Worm (Caenorhabditis elegans) whole organism, mixed stage, embryonic: ENCODE results near the gene F35E12.6.

Source experiments
- bed-3 ChIP-seq: fragments of 200-800 bp; sonication (Bioruptor generic); optimal IDR thresholded peaks from 3 replicates; lab custom pipeline; 2018; ENCODE audit warnings: mild to moderate bottlenecking, missing genetic modification characterization, moderate library complexity, missing compliant biosample characterization
- ceh-39 ChIP-seq: fragments of 150-350 bp; optimal IDR thresholded peaks from 2 replicates; lab custom pipeline; 2014; ENCODE audit warnings: missing biosample characterization, missing genetic modification characterization
- ceh-43 ChIP-seq: fragments of 200-800 bp; sonication (Bioruptor generic); optimal IDR thresholded peaks from 2 replicates; lab custom pipeline; 2018; ENCODE audit warnings: mild to moderate bottlenecking, missing genetic modification characterization, moderate library complexity, missing compliant biosample characterization
- ceh-83 ChIP-seq: fragments of 200-800 bp; sonication (Bioruptor generic); optimal IDR thresholded peaks from 2 replicates; lab custom pipeline; 2018; ENCODE audit warnings: mild to moderate bottlenecking, missing genetic modification characterization, missing compliant biosample characterization
- ces-1 ChIP-seq: fragments of 150-350 bp; optimal IDR thresholded peaks from 2 replicates; lab custom pipeline; 2014; ENCODE audit warnings: missing biosample characterization, missing genetic modification reagents, missing genetic modification characterization
- cnd-1 ChIP-seq: fragments of 200-800 bp; sonication (Bioruptor generic); optimal IDR thresholded peaks from 2 replicates; lab custom pipeline; 2018; ENCODE audit warnings: mild to moderate bottlenecking, missing genetic modification characterization, missing compliant biosample characterization
- drap-1 ChIP-seq: fragments of 200-800 bp; sonication (Bioruptor generic); optimal IDR thresholded peaks from 3 replicates; lab custom pipeline; 2018; ENCODE audit warnings: mild to moderate bottlenecking, missing genetic modification characterization, missing compliant biosample characterization
- elt-1 ChIP-seq: sonication (generic microtip); optimal IDR thresholded peaks from 2 replicates; lab custom pipeline; 2017; ENCODE audit warnings: missing genetic modification characterization, mild to moderate bottlenecking, missing compliant biosample characterization, antibody characterized with exemption, moderate library complexity, borderline replicate concordance; ENCODE audit not compliant: insufficient read depth
- elt-3 ChIP-seq: fragments of 150-350 bp; optimal IDR thresholded peaks from 2 replicates; lab custom pipeline; 2014; ENCODE audit warnings: missing biosample characterization, missing genetic modification characterization
- ham-2 ChIP-seq: fragments of 200-800 bp; sonication (Bioruptor generic); optimal IDR thresholded peaks from 2 replicates; lab custom pipeline; 2018; ENCODE audit warnings: mild to moderate bottlenecking, missing genetic modification characterization, missing compliant biosample characterization
- hlh-1 ChIP-seq: fragments of 150-350 bp; optimal IDR thresholded peaks from 2 replicates; lab custom pipeline; 2014; ENCODE audit warnings: missing biosample characterization, missing genetic modification reagents, missing genetic modification characterization
- lin-13 ChIP-seq: fragments of 150-350 bp; optimal IDR thresholded peaks from 2 replicates; lab custom pipeline; 2014; ENCODE audit warnings: missing biosample characterization, missing genetic modification characterization
- lin-32 ChIP-seq: fragments of 200-800 bp; sonication (Bioruptor generic); optimal IDR thresholded peaks from 2 replicates; lab custom pipeline; 2018; ENCODE audit warnings: mild to moderate bottlenecking, missing genetic modification characterization, missing compliant biosample characterization
- lsy-2 ChIP-seq: fragments of 150-350 bp; optimal IDR thresholded peaks from 2 replicates; lab custom pipeline; 2014; ENCODE audit warnings: missing biosample characterization, missing genetic modification characterization
- mab-5 ChIP-seq: fragments of 150-350 bp; optimal IDR thresholded peaks from 2 replicates; lab custom pipeline; 2014; ENCODE audit warnings: missing biosample characterization, missing genetic modification characterization
- mep-1 ChIP-seq: fragments of 150-350 bp; optimal IDR thresholded peaks from 2 replicates; lab custom pipeline; 2017; ENCODE audit warnings: missing biosample characterization, missing genetic modification reagents, missing genetic modification characterization, inconsistent platforms
- mls-2 ChIP-seq: sonication (generic microtip); optimal IDR thresholded peaks from 2 replicates; lab custom pipeline; 2016; ENCODE audit warnings: mild to moderate bottlenecking, missing genetic modification characterization, moderate library complexity, missing compliant biosample characterization
- nhr-12 ChIP-seq: fragments of 150-350 bp; optimal IDR thresholded peaks from 2 replicates; lab custom pipeline; 2014; ENCODE audit warnings: missing biosample characterization, missing genetic modification characterization
- nhr-2 ChIP-seq: fragments of 150-350 bp; optimal IDR thresholded peaks from 2 replicates; lab custom pipeline; 2014; ENCODE audit warnings: missing biosample characterization, missing genetic modification characterization
- nhr-28 ChIP-seq: fragments of 150-350 bp; optimal IDR thresholded peaks from 2 replicates; lab custom pipeline; 2014; ENCODE audit warnings: missing biosample characterization, missing genetic modification characterization
- nhr-76 ChIP-seq: sonication (generic microtip); optimal IDR thresholded peaks from 2 replicates; lab custom pipeline; 2017; ENCODE audit warnings: missing biosample characterization, missing genetic modification characterization
- pha-4 ChIP-seq: fragments of 150-350 bp; optimal IDR thresholded peaks from 2 replicates; lab custom pipeline; 2018; ENCODE audit warnings: missing biosample characterization, missing genetic modification reagents, missing genetic modification characterization
- sem-2 ChIP-seq: fragments of 200-800 bp; sonication (Bioruptor generic); optimal IDR thresholded peaks from 2 replicates; lab custom pipeline; 2018; ENCODE audit warnings: mild to moderate bottlenecking, missing genetic modification characterization, missing compliant biosample characterization
- snpc-4 ChIP-seq: fragments of 150-350 bp; optimal IDR thresholded peaks from 2 replicates; lab custom pipeline; 2014; ENCODE audit warnings: missing biosample characterization, missing genetic modification characterization
- sptf-1 ChIP-seq: sonication (generic microtip); optimal IDR thresholded peaks from 2 replicates; lab custom pipeline; 2017; ENCODE audit warnings: mild to moderate bottlenecking, missing genetic modification characterization, moderate library complexity, missing compliant biosample characterization
- tbx-8 ChIP-seq: fragments of 200-800 bp; sonication (Bioruptor generic); optimal IDR thresholded peaks from 2 replicates; lab custom pipeline; 2018; ENCODE audit warnings: mild to moderate bottlenecking, missing genetic modification characterization, moderate library complexity, missing compliant biosample characterization
- unc-39 ChIP-seq: fragments of 150-350 bp; optimal IDR thresholded peaks from 2 replicates; lab custom pipeline; 2014; ENCODE audit warnings: missing biosample characterization, missing genetic modification characterization
- unc-62 ChIP-seq: fragments of 150-350 bp; optimal IDR thresholded peaks from 2 replicates; lab custom pipeline; 2014; ENCODE audit warnings: missing biosample characterization, missing genetic modification reagents, missing genetic modification characterization
- zip-8 ChIP-seq: fragments of 150-350 bp; optimal IDR thresholded peaks from 2 replicates; lab custom pipeline; 2014; ENCODE audit warnings: missing biosample characterization, missing genetic modification characterization
- ztf-11 ChIP-seq: fragments of 150-350 bp; optimal IDR thresholded peaks from 2 replicates; lab custom pipeline; 2014; ENCODE audit warnings: missing biosample characterization, missing genetic modification characterization

The F35E12.6 gene

ce11 chrV:13707295-13707694, 28.8 kb downstream of the F35E12.6 start, which contains the start of gene hlh-34:
Gene hlh-34 (minus strand): TSS chrV:13707395.
- TF ChIP-seq ceh-39, result no peak
- TF ChIP-seq ces-1 (GFP tag; lab: Kevin White, UChicago), result peak; percentile 79

ce11 chrV:13703960-13704359, 32.1 kb downstream of the F35E12.6 start, which contains the start of gene T01D3.3:
Gene T01D3.3 (plus strand): TSS chrV:13704271.
- TF ChIP-seq drap-1 (GFP tag; lab: Kevin White, UChicago), result no peak
- no peak for TF ChIP-seq ces-1 (GFP tag; lab: Kevin White, UChicago)
- TF ChIP-seq nhr-2 (tag; lab: Kevin White, UChicago), result peak; percentile 1
- no peak for TF ChIP-seq mab-5
- TF ChIP-seq, all 35 proteins: peak for 1

ce11 chrV:13694103-13694502, 41.9 kb downstream of the F35E12.6 start:
- no peak for TF ChIP-seq lin-32
- TF ChIP-seq pha-4 (tag; lab: Kevin White, UChicago), result no peak
- TF ChIP-seq ceh-83 (GFP tag; lab: Kevin White, UChicago), result no peak
- TF ChIP-seq zip-8, result no peak
- no peak for TF ChIP-seq ham-2 (GFP tag; lab: Kevin White, UChicago)
- TF ChIP-seq nhr-12, result no peak
- no peak for TF ChIP-seq nhr-28 (tag; lab: Kevin White, UChicago)
- TF ChIP-seq cnd-1 (tag; lab: Kevin White, UChicago), result no peak
- no peak for TF ChIP-seq ces-1 (GFP tag; lab: Kevin White, UChicago)
- TF ChIP-seq drap-1 (GFP tag; lab: Kevin White, UChicago), result no peak
- no peak for TF ChIP-seq bed-3 (GFP tag; lab: Kevin White, UChicago)
- no peak for TF ChIP-seq unc-62
- TF ChIP-seq lin-13 (tag; lab: Kevin White, UChicago), result no peak
- no peak for TF ChIP-seq ztf-11
- TF ChIP-seq sptf-1, result no peak
- no peak for TF ChIP-seq sem-2 (GFP tag; lab: Kevin White, UChicago)
- TF ChIP-seq tbx-8 (GFP tag; lab: Kevin White, UChicago), result no peak
- no peak for TF ChIP-seq hlh-1 (tag; lab: Kevin White, UChicago)

- TF ChIP-seq mls-2 (tag; lab: Kevin White, UChicago) (no peak), nhr-12 (no peak), unc-62 (no peak), elt-1 (tag; lab: Kevin White, UChicago) (no peak), unc-39 (no peak), sem-2 (GFP tag; lab: Kevin White, UChicago) (no peak), bed-3 (GFP tag; lab: Kevin White, UChicago) (no peak), pha-4 (tag; lab: Kevin White, UChicago) (no peak), elt-3 (tag; lab: Kevin White, UChicago) (no peak), snpc-4 (tag; lab: Kevin White, UChicago) (no peak), mep-1 (tag; lab: Kevin White, UChicago) (no peak), ceh-83 (GFP tag; lab: Kevin White, UChicago) (no peak), ceh-39 (no peak), lsy-2 (tag; lab: Kevin White, UChicago) (no peak)
These were observed 45.8 kb downstream of the F35E12.6 start for ce11 chrV:13690276-13690675.

- TF ChIP-seq unc-39, result no peak
- TF ChIP-seq ham-2 (GFP tag; lab: Kevin White, UChicago), result no peak
- no peak for TF ChIP-seq nhr-76 (tag; lab: Kevin White, UChicago)
- no peak for TF ChIP-seq ceh-43 (GFP tag; lab: Kevin White, UChicago)
- TF ChIP-seq mls-2 (tag; lab: Kevin White, UChicago), result no peak
- no peak for TF ChIP-seq nhr-12
These were observed 46.5 kb downstream of the F35E12.6 start, which contains the start of gene T01D3.1 for ce11 chrV:13689592-13689991. Gene T01D3.1 (plus strand): TSS chrV:13689892.

- no peak for TF ChIP-seq cnd-1 (tag; lab: Kevin White, UChicago)
- no peak for TF ChIP-seq unc-62
- no peak for TF ChIP-seq sptf-1
- TF ChIP-seq nhr-76 (tag; lab: Kevin White, UChicago), result no peak
- no peak for TF ChIP-seq nhr-2 (tag; lab: Kevin White, UChicago)
- TF ChIP-seq mls-2 (tag; lab: Kevin White, UChicago), result no peak
- no peak for TF ChIP-seq snpc-4 (tag; lab: Kevin White, UChicago)
- TF ChIP-seq ces-1 (GFP tag; lab: Kevin White, UChicago), result no peak
These were observed 48.5 kb downstream of the F35E12.6 start for ce11 chrV:13687504-13687903.
